Fruit fly (Drosophila melanogaster): ENCODE measurements around the gene Samuel.

The Samuel gene

dm6 chr2L:11044678-11045466 lies 21.9 kb downstream of the Samuel start (continued):
- TF ChIP-seq hb (GFP tag; IDR thresholded peaks at IDR 0.05; ENCODE audit: partially characterized antibody) (no peak), CG16863 (GFP tag; optimal IDR thresholded peaks at IDR 0.05) (no peak), Spps (tag; optimal IDR thresholded peaks at IDR 0.05) (no peak), sens (GFP tag) (peak; percentile 82), ranshi (GFP tag; IDR thresholded peaks at IDR 0.05) (no peak), Ets97D (GFP tag; optimal IDR thresholded peaks at IDR 0.05) (no peak), CG13123 (GFP tag; optimal IDR thresholded peaks at IDR 0.05) (peak; percentile 17), CG2199 (GFP tag; IDR thresholded peaks at IDR 0.05) (no peak), pum (GFP tag; optimal IDR thresholded peaks at IDR 0.05) (no peak), Nf-YA (GFP tag; IDR thresholded peaks at IDR 0.05) (no peak), trh (GFP tag; optimal IDR thresholded peaks at IDR 0.05) (peak; percentile 35), slou (GFP tag; optimal IDR thresholded peaks at IDR 0.05) (no peak), ssp (GFP tag; IDR thresholded peaks at IDR 0.05) (no peak), CG10267 (tag; optimal IDR thresholded peaks at IDR 0.05) (no peak), Hmx (GFP tag; optimal IDR thresholded peaks at IDR 0.05) (no peak), Hmr (GFP tag; optimal IDR thresholded peaks at IDR 0.05) (peak; percentile 74), CG12659 (GFP tag; optimal IDR thresholded peaks at IDR 0.05) (peak; percentile 18), Dbx (GFP tag; IDR thresholded peaks at IDR 0.05) (0 out of 3 replicates have a peak, but pooled peaks have one; percentile 42), run (tag; optimal IDR thresholded peaks at IDR 0.05) (no peak), CHES-1-like (GFP tag; optimal IDR thresholded peaks at IDR 0.05) (no peak), CG31441 (GFP tag; IDR thresholded peaks at IDR 0.05) (peak; percentile 58), CG18599 (GFP tag; optimal IDR thresholded peaks at IDR 0.05) (peak; percentile 57), tll (GFP tag; optimal IDR thresholded peaks at IDR 0.05) (no peak), CG18011 (GFP tag; optimal IDR thresholded peaks at IDR 0.05) (no peak), ems (GFP tag; optimal IDR thresholded peaks at IDR 0.05) (no peak), CG5180 (GFP tag; optimal IDR thresholded peaks at IDR 0.05) (peak; percentile 58), BEAF-32 (GFP tag; optimal IDR thresholded peaks at IDR 0.05) (no peak), CG13424 (tag; optimal IDR thresholded peaks at IDR 0.05) (peak; percentile 30), odd (GFP tag; optimal IDR thresholded peaks at IDR 0.05) (peak; percentile 60), CG10462 (GFP tag; optimal IDR thresholded peaks at IDR 0.05) (no peak), CG43689 (GFP tag; IDR thresholded peaks at IDR 0.05) (no peak), CG2678 (tag; optimal IDR thresholded peaks at IDR 0.05) (peak; percentile 68), Sry-δ (GFP tag; optimal IDR thresholded peaks at IDR 0.05) (no peak), CG9797 (GFP tag; optimal IDR thresholded peaks at IDR 0.05) (no peak), stwl (tag; optimal IDR thresholded peaks at IDR 0.05) (no peak), wor (GFP tag; IDR thresholded peaks at IDR 0.05) (no peak), sim (GFP tag; IDR thresholded peaks at IDR 0.05) (0 out of 2 replicates have a peak, but pooled peaks have one; percentile 7), sima (GFP tag; optimal IDR thresholded peaks at IDR 0.05) (no peak), kah (GFP tag; optimal IDR thresholded peaks at IDR 0.05) (peak; percentile 14), Hand (GFP tag; optimal IDR thresholded peaks at IDR 0.05) (no peak), gsb (GFP tag; IDR thresholded peaks at IDR 0.05) (no peak), CG6254 (GFP tag; optimal IDR thresholded peaks at IDR 0.05) (peak; percentile 49), h (optimal IDR thresholded peaks at IDR 0.05) (no peak), Atf6 (GFP tag; IDR thresholded peaks at IDR 0.05) (peak; percentile 31; the same call in 1 of the 2 replicates), gt (GFP tag; IDR thresholded peaks at IDR 0.05) (no peak), CG4707 (GFP tag; optimal IDR thresholded peaks at IDR 0.05) (peak; percentile 32), peb (GFP tag; IDR thresholded peaks at IDR 0.05) (no peak), CG15514 (GFP tag; optimal IDR thresholded peaks at IDR 0.05) (peak; percentile 41), CG11723 (GFP tag; optimal IDR thresholded peaks at IDR 0.05) (peak; percentile 25), az2 (GFP tag; optimal IDR thresholded peaks at IDR 0.05) (peak; percentile 20)

Measured in whole organism, embryonic.